Fruit fly (Drosophila melanogaster) whole organism, embryonic: ENCODE measurements around the gene CG43401.

Experiments
- BEAF-32 ChIP-seq: fragments of 200-800 bp; sonication (Bioruptor generic); optimal IDR thresholded peaks from 3 replicates; lab custom pipeline; 2017; ENCODE audit warnings: missing biosample characterization, missing genetic modification characterization, mild to moderate bottlenecking, moderate library complexity, missing genetic modification reagents
- C15 ChIP-seq: fragments of 200-800 bp; sonication (Bioruptor generic); IDR thresholded peaks from 3 replicates; pipeline ENCODE4 v1.3.6; 2022; ENCODE audit warnings: missing biosample characterization, missing genetic modification characterization
- CG10366 ChIP-seq: fragments of 200-800 bp; sonication (Bioruptor generic); IDR thresholded peaks from 2 replicates; pipeline ENCODE4 v1.3.6; 2022; ENCODE audit warnings: missing biosample characterization, missing genetic modification characterization
- CG11085 ChIP-seq: fragments of 200-800 bp; sonication (Bioruptor generic); IDR thresholded peaks from 2 replicates; pipeline ENCODE4 v1.3.6; 2022; ENCODE audit warnings: missing biosample characterization, missing genetic modification characterization
- CG11504 ChIP-seq: fragments of 200-800 bp; sonication (Bioruptor generic); optimal IDR thresholded peaks from 3 replicates; lab custom pipeline; 2019; ENCODE audit warnings: missing biosample characterization, mild to moderate bottlenecking, missing genetic modification characterization, moderate library complexity
- CG12299 ChIP-seq: fragments of 200-800 bp; sonication (Bioruptor generic); optimal IDR thresholded peaks from 2 replicates; lab custom pipeline; 2018; ENCODE audit warnings: missing biosample characterization, mild to moderate bottlenecking, missing genetic modification characterization
- CG13624 ChIP-seq: fragments of 200-800 bp; sonication (Bioruptor generic); optimal IDR thresholded peaks from 2 replicates; lab custom pipeline; 2016; ENCODE audit warnings: missing biosample characterization, missing genetic modification characterization
- CG15011 ChIP-seq: fragments of 200-800 bp; sonication (Bioruptor generic); optimal IDR thresholded peaks from 3 replicates; lab custom pipeline; 2018; ENCODE audit warnings: missing biosample characterization, mild to moderate bottlenecking, missing genetic modification characterization
- CG16863 ChIP-seq: fragments of 200-800 bp; sonication (Bioruptor generic); optimal IDR thresholded peaks from 3 replicates; lab custom pipeline; 2016; ENCODE audit warnings: missing biosample characterization, missing genetic modification characterization
- CG1792 ChIP-seq: fragments of 200-800 bp; sonication (Bioruptor generic); optimal IDR thresholded peaks from 2 replicates; lab custom pipeline; 2016; ENCODE audit warnings: missing biosample characterization, missing genetic modification characterization
- CG30020 ChIP-seq: fragments of 200-800 bp; optimal IDR thresholded peaks from 2 replicates; lab custom pipeline; 2019; ENCODE audit warnings: missing biosample characterization, mild to moderate bottlenecking, missing genetic modification characterization, moderate library complexity
- CG30403 ChIP-seq: fragments of 200-800 bp; sonication (Bioruptor generic); optimal IDR thresholded peaks from 3 replicates; lab custom pipeline; 2016; ENCODE audit warnings: missing biosample characterization, missing genetic modification characterization
- CG4360 ChIP-seq: fragments of 200-800 bp; sonication (Bioruptor generic); IDR thresholded peaks from 2 replicates; pipeline ENCODE4 v1.3.6; 2022; ENCODE audit warnings: missing biosample characterization, missing genetic modification characterization
- CG4617 ChIP-seq: fragments of 200-800 bp; sonication (Bioruptor generic); optimal IDR thresholded peaks from 3 replicates; lab custom pipeline; 2016; ENCODE audit warnings: missing biosample characterization, missing genetic modification characterization, borderline replicate concordance
- CG4730 ChIP-seq: fragments of 200-800 bp; sonication (Bioruptor generic); IDR thresholded peaks from 2 replicates; pipeline ENCODE4 v1.3.6; 2022; ENCODE audit warnings: missing biosample characterization, missing genetic modification characterization
- CG6654 ChIP-seq: fragments of 200-800 bp; sonication (Bioruptor generic); optimal IDR thresholded peaks from 2 replicates; lab custom pipeline; 2017; ENCODE audit warnings: missing biosample characterization, mild to moderate bottlenecking, missing genetic modification characterization
- CG6689 ChIP-seq: fragments of 200-800 bp; sonication (Bioruptor generic); IDR thresholded peaks from 2 replicates; pipeline ENCODE4 v1.3.6; 2022; ENCODE audit warnings: missing biosample characterization, missing genetic modification characterization
- CG7839 ChIP-seq: fragments of 200-800 bp; sonication (Bioruptor generic); optimal IDR thresholded peaks from 3 replicates; lab custom pipeline; 2018; ENCODE audit warnings: missing biosample characterization, mild to moderate bottlenecking, missing genetic modification characterization, moderate library complexity
- CG8359 ChIP-seq: fragments of 200-800 bp; sonication (Bioruptor generic); optimal IDR thresholded peaks from 2 replicates; lab custom pipeline; 2017; ENCODE audit warnings: missing biosample characterization, mild to moderate bottlenecking, missing genetic modification characterization, borderline replicate concordance
- CG8944 ChIP-seq: fragments of 200-800 bp; sonication (Bioruptor generic); optimal IDR thresholded peaks from 3 replicates; lab custom pipeline; 2016; ENCODE audit warnings: missing biosample characterization, missing genetic modification characterization
- CHES-1-like ChIP-seq: fragments of 200-800 bp; sonication (Bioruptor generic); optimal IDR thresholded peaks from 2 replicates; lab custom pipeline; 2016; ENCODE audit warnings: missing biosample characterization, missing genetic modification characterization
- Doc2 ChIP-seq: fragments of 200-800 bp; sonication (Bioruptor generic); IDR thresholded peaks from 2 replicates; pipeline ENCODE4 v1.3.6; 2022; ENCODE audit warnings: missing biosample characterization, missing genetic modification characterization
- Doc3 ChIP-seq: fragments of 200-800 bp; sonication (Bioruptor generic); IDR thresholded peaks from 3 replicates; pipeline ENCODE4 v1.3.6; 2022; ENCODE audit warnings: missing biosample characterization, missing genetic modification characterization; ENCODE audit not compliant: partially characterized antibody
- Eip74EF ChIP-seq, 2 experiments: fragments of 200-800 bp in 1 of 2; fragments of >200 bp in 1 of 2; sonication (Bioruptor generic) in 1 of 2; optimal IDR thresholded peaks; 2 replicates each; lab custom pipeline; 2017 to 2019; ENCODE audit warnings: missing biosample characterization in 2 of 2, missing genetic modification characterization in 2 of 2, mild to moderate bottlenecking in 1 of 2, moderate library complexity in 1 of 2
- Hr39 ChIP-seq: fragments of >200 bp; optimal IDR thresholded peaks from 2 replicates; lab custom pipeline; 2017
- Hr78 ChIP-seq, 2 experiments: fragments of 200-800 bp in 1 of 2; fragments of >200 bp in 1 of 2; sonication (Bioruptor generic) in 1 of 2; optimal IDR thresholded peaks; 2 replicates each; lab custom pipeline; 2017 to 2019; ENCODE audit warnings: missing biosample characterization in 2 of 2, missing genetic modification characterization in 2 of 2, mild to moderate bottlenecking in 1 of 2, moderate library complexity in 1 of 2
- Mrtf ChIP-seq: fragments of 200-800 bp; sonication (Bioruptor generic); IDR thresholded peaks from 3 replicates; pipeline ENCODE4 v1.3.6; 2022; ENCODE audit warnings: missing biosample characterization, missing genetic modification characterization
- Nf-YA ChIP-seq: fragments of 200-800 bp; sonication (Bioruptor generic); IDR thresholded peaks from 2 replicates; pipeline ENCODE4 v1.3.6; 2022; ENCODE audit warnings: missing biosample characterization, missing genetic modification characterization
- bigmax ChIP-seq: fragments of 200-800 bp; sonication (Bioruptor generic); optimal IDR thresholded peaks from 2 replicates; lab custom pipeline; 2018; ENCODE audit warnings: missing biosample characterization, mild to moderate bottlenecking, missing genetic modification characterization
- cas ChIP-seq: fragments of 200-800 bp; sonication (Bioruptor generic); IDR thresholded peaks from 2 replicates; pipeline ENCODE4 v1.3.6; 2022; ENCODE audit warnings: missing biosample characterization, missing genetic modification characterization
- cato ChIP-seq: fragments of 200-800 bp; sonication (Bioruptor generic); optimal IDR thresholded peaks from 2 replicates; lab custom pipeline; 2016; ENCODE audit warnings: missing biosample characterization, missing genetic modification characterization, borderline replicate concordance
- cg ChIP-seq: fragments of 200-800 bp; sonication (Bioruptor generic); optimal IDR thresholded peaks from 3 replicates; lab custom pipeline; 2019; ENCODE audit warnings: missing biosample characterization, mild to moderate bottlenecking, missing genetic modification characterization, moderate library complexity
- croc ChIP-seq: fragments of 200-800 bp; sonication (Bioruptor generic); conservative IDR thresholded peaks from 3 replicates; pipeline ENCODE4 v1.3.6; 2022; ENCODE audit warnings: missing biosample characterization, missing genetic modification characterization
- dimm ChIP-seq: fragments of 200-800 bp; sonication (Bioruptor generic); IDR thresholded peaks from 2 replicates; pipeline ENCODE4 v1.3.6; 2022; ENCODE audit warnings: missing biosample characterization, missing genetic modification characterization
- dm ChIP-seq: fragments of 200-800 bp; sonication (Bioruptor generic); optimal IDR thresholded peaks from 3 replicates; lab custom pipeline; 2016; ENCODE audit warnings: missing biosample characterization, missing genetic modification characterization
- ems ChIP-seq: fragments of 200-800 bp; sonication (Bioruptor generic); optimal IDR thresholded peaks from 3 replicates; lab custom pipeline; 2016; ENCODE audit warnings: missing biosample characterization, missing genetic modification characterization
- eve ChIP-seq, 2 experiments: fragments of >200 bp; optimal IDR thresholded peaks; 2 replicates each; lab custom pipeline; 2017; ENCODE audit warnings: missing biosample characterization in 2 of 2, missing genetic modification characterization in 2 of 2
- fd96Cb ChIP-seq: fragments of 200-800 bp; sonication (Bioruptor generic); optimal IDR thresholded peaks from 2 replicates; lab custom pipeline; 2018; ENCODE audit warnings: missing biosample characterization, mild to moderate bottlenecking, missing genetic modification characterization, moderate library complexity
- gce ChIP-seq: fragments of 200-800 bp; sonication (Bioruptor generic); IDR thresholded peaks from 3 replicates; pipeline ENCODE4 v1.3.6; 2022; ENCODE audit warnings: missing biosample characterization, missing genetic modification characterization
- hbn ChIP-seq: fragments of 200-800 bp; sonication (Bioruptor generic); IDR thresholded peaks from 2 replicates; pipeline ENCODE4 v1.3.6; 2022; ENCODE audit warnings: missing biosample characterization, missing genetic modification characterization; ENCODE audit not compliant: partially characterized antibody
- kni ChIP-seq: fragments of 200-800 bp; sonication (Bioruptor generic); optimal IDR thresholded peaks from 3 replicates; lab custom pipeline; 2017; ENCODE audit warnings: mild to moderate bottlenecking, missing biosample characterization, missing genetic modification reagents, missing genetic modification characterization
- luna ChIP-seq: fragments of 200-800 bp; sonication (Bioruptor generic); optimal IDR thresholded peaks from 2 replicates; lab custom pipeline; 2016; ENCODE audit warnings: missing biosample characterization, missing genetic modification characterization
- org-1 ChIP-seq: fragments of 200-800 bp; sonication (Bioruptor generic); optimal IDR thresholded peaks from 2 replicates; lab custom pipeline; 2017; ENCODE audit warnings: missing biosample characterization, missing genetic modification characterization
- pan ChIP-seq, 4 experiments: fragments of >200 bp in 3 of 4; fragments of 200-800 bp in 1 of 4; sonication (Bioruptor generic) in 1 of 4; optimal IDR thresholded peaks in 3 of 4; IDR thresholded peaks in 1 of 4; 2 replicates each; pipeline versions ENCODE4 v1.3.6 to Lab custom; 2017 to 2022; ENCODE audit warnings: missing biosample characterization in 2 of 4, missing genetic modification characterization in 2 of 4, mixed read lengths in 1 of 4
- sd ChIP-seq: fragments of 200-800 bp; sonication (Bioruptor generic); optimal IDR thresholded peaks from 3 replicates; lab custom pipeline; 2018; ENCODE audit warnings: missing biosample characterization, mild to moderate bottlenecking, missing genetic modification characterization, moderate library complexity
- seq ChIP-seq: fragments of 200-800 bp; sonication (Bioruptor generic); IDR thresholded peaks from 2 replicates; pipeline ENCODE4 v1.3.6; 2022; ENCODE audit warnings: missing biosample characterization, missing genetic modification characterization
- sim ChIP-seq: fragments of 200-800 bp; sonication (Bioruptor generic); IDR thresholded peaks from 2 replicates; pipeline ENCODE4 v1.3.6; 2022; ENCODE audit warnings: missing biosample characterization, missing genetic modification characterization
- slou ChIP-seq: fragments of 200-800 bp; sonication (Bioruptor generic); optimal IDR thresholded peaks from 3 replicates; lab custom pipeline; 2016; ENCODE audit warnings: missing biosample characterization, missing genetic modification characterization
- slp2 ChIP-seq: fragments of 200-800 bp; sonication (Bioruptor generic); optimal IDR thresholded peaks from 2 replicates; lab custom pipeline; 2016; ENCODE audit warnings: missing biosample characterization, missing genetic modification characterization
- usp ChIP-seq: fragments of >200 bp; optimal IDR thresholded peaks from 2 replicates; lab custom pipeline; 2017; ENCODE audit warnings: missing biosample characterization, missing genetic modification characterization
- vfl ChIP-seq: fragments of 200-800 bp; sonication (Bioruptor generic); optimal IDR thresholded peaks from 2 replicates; lab custom pipeline; 2016; ENCODE audit warnings: missing biosample characterization, missing genetic modification characterization

The CG43401 gene

dm6 chr2L:1427792-1428191 lies 482 bp upstream of the CG43401 start (continued):
- TF ChIP-seq fd96Cb (peak; percentile 41), usp (no peak), C15 (GFP tag; lab: Robert Waterston, UW) (0 out of 3 replicates have a peak, but pooled peaks have one; percentile 19), CG7839 (tag; lab: Kevin White, UChicago) (peak; percentile 54), CG11085 (GFP tag; lab: Robert Waterston, UW) (no peak), CG8944 (peak; percentile 27), CG11504 (tag; lab: Kevin White, UChicago) (no peak), Eip74EF (GFP tag; optimal IDR thresholded peaks at IDR 0.05; lab: Kevin White, UChicago) (no peak), luna (GFP tag; lab: Kevin White, UChicago) (no peak), org-1 (peak; percentile 35), CG30020 (tag; lab: Kevin White, UChicago) (no peak), dimm (GFP tag; lab: Robert Waterston, UW) (no peak), BEAF-32 (GFP tag; lab: Kevin White, UChicago) (no peak), CG1792 (GFP tag; lab: Kevin White, UChicago) (no peak), CG6654 (GFP tag; lab: Kevin White, UChicago) (no peak), sim (no peak), CG6689 (GFP tag; lab: Robert Waterston, UW) (peak; percentile 50), CG10366 (GFP tag; lab: Robert Waterston, UW) (no peak), CG4360 (GFP tag; lab: Robert Waterston, UW) (no peak), Hr78 (GFP tag; optimal IDR thresholded peaks at IDR 0.05; lab: Kevin White, UChicago) (no peak), croc (no peak; the same call in 2 of the 3 replicates), CG13624 (GFP tag; lab: Kevin White, UChicago) (no peak), Doc2 (GFP tag; lab: Robert Waterston, UW) (no peak), cas (GFP tag; lab: Robert Waterston, UW) (no peak), dm (GFP tag; lab: Kevin White, UChicago) (no peak), kni (GFP tag; lab: Kevin White, UChicago) (no peak), seq (no peak), sd (tag; lab: Kevin White, UChicago) (no peak), gce (GFP tag; lab: Robert Waterston, UW) (no peak), Mrtf (GFP tag; lab: Robert Waterston, UW) (no peak), CG4617 (GFP tag; lab: Kevin White, UChicago) (no peak), pan (optimal IDR thresholded peaks at IDR 0.05; lab: Kevin White, UChicago) (no peak), pan (GFP tag; optimal IDR thresholded peaks at IDR 0.05 in 1 of 2, IDR thresholded peaks at IDR 0.05 in 1 of 2) (peak in 1 of 2 experiments; percentile 43), Nf-YA (GFP tag; lab: Robert Waterston, UW) (no peak), CG30403 (GFP tag; lab: Kevin White, UChicago) (no peak), cg (GFP tag; lab: Kevin White, UChicago) (no peak), CG8359 (no peak), CG4730 (0 out of 2 replicates have a peak, but pooled peaks have one; percentile 4), Hr39 (lab: Kevin White, UChicago) (no peak), vfl (GFP tag; lab: Kevin White, UChicago) (no peak), slp2 (no peak), slou (GFP tag; lab: Kevin White, UChicago) (no peak), CG15011 (GFP tag; lab: Kevin White, UChicago) (no peak), eve (GFP tag; optimal IDR thresholded peaks at IDR 0.05; lab: Kevin White, UChicago) (no peak), hbn (GFP tag; lab: Robert Waterston, UW) (no peak), Doc3 (GFP tag; lab: Robert Waterston, UW) (no peak), ems (GFP tag; lab: Kevin White, UChicago) (peak; percentile 37), bigmax (no peak), CG12299 (no peak), CG16863 (GFP tag; lab: Kevin White, UChicago) (no peak), cato (GFP tag; lab: Kevin White, UChicago) (peak; percentile 27), CHES-1-like (no peak)
